Fruit fly (Drosophila melanogaster) whole organism, embryonic: ENCODE data around the gene CG5969.

ENCODE experiments used
- Ada2b ChIP-seq: fragments of 200-800 bp; sonication (Bioruptor generic); IDR thresholded peaks from 2 replicates; pipeline ENCODE4 v1.3.6; 2022; ENCODE audit warnings: missing biosample characterization, missing genetic modification characterization
- Bgb ChIP-seq: fragments of 200-800 bp; sonication (Bioruptor generic); IDR thresholded peaks from 2 replicates; pipeline ENCODE4 v1.3.6; 2022; ENCODE audit warnings: missing biosample characterization, missing genetic modification characterization; ENCODE audit not compliant: partially characterized antibody
- CG10366 ChIP-seq: fragments of 200-800 bp; sonication (Bioruptor generic); IDR thresholded peaks from 2 replicates; pipeline ENCODE4 v1.3.6; 2022; ENCODE audit warnings: missing biosample characterization, missing genetic modification characterization
- CG10565 ChIP-seq: fragments of 200-800 bp; sonication (Bioruptor generic); optimal IDR thresholded peaks from 3 replicates; lab custom pipeline; 2016; ENCODE audit warnings: missing biosample characterization, mild to moderate bottlenecking, missing genetic modification characterization
- CG11085 ChIP-seq: fragments of 200-800 bp; sonication (Bioruptor generic); IDR thresholded peaks from 2 replicates; pipeline ENCODE4 v1.3.6; 2022; ENCODE audit warnings: missing biosample characterization, missing genetic modification characterization
- CG11456 ChIP-seq: fragments of 200-800 bp; sonication (Bioruptor generic); IDR thresholded peaks from 3 replicates; pipeline ENCODE4 v1.3.6; 2022; ENCODE audit warnings: missing biosample characterization, missing genetic modification characterization
- CG12155 ChIP-seq: fragments of 200-800 bp; sonication (Bioruptor generic); optimal IDR thresholded peaks from 3 replicates; lab custom pipeline; 2016; ENCODE audit warnings: missing biosample characterization, missing genetic modification characterization
- CG12659 ChIP-seq: fragments of 200-800 bp; sonication (Bioruptor generic); optimal IDR thresholded peaks from 3 replicates; lab custom pipeline; 2017; ENCODE audit warnings: mild to moderate bottlenecking, missing biosample characterization, missing genetic modification reagents, missing genetic modification characterization
- CG13775 ChIP-seq: fragments of 200-800 bp; sonication (Bioruptor generic); optimal IDR thresholded peaks from 3 replicates; lab custom pipeline; 2017; ENCODE audit warnings: missing biosample characterization, mild to moderate bottlenecking, missing genetic modification characterization
- CG13894 ChIP-seq: fragments of 200-800 bp; sonication (Bioruptor generic); optimal IDR thresholded peaks from 3 replicates; lab custom pipeline; 2018; ENCODE audit warnings: missing biosample characterization, mild to moderate bottlenecking, missing genetic modification characterization, moderate library complexity
- CG14441 ChIP-seq: fragments of 200-800 bp; sonication (Bioruptor generic); IDR thresholded peaks from 2 replicates; pipeline ENCODE4 v1.3.6; 2022; ENCODE audit warnings: missing biosample characterization, missing genetic modification characterization
- CG14965 ChIP-seq: fragments of 200-800 bp; sonication (Bioruptor generic); optimal IDR thresholded peaks from 2 replicates; lab custom pipeline; 2016; ENCODE audit warnings: missing biosample characterization, missing genetic modification characterization, borderline replicate concordance
- CG17912 ChIP-seq: fragments of 200-800 bp; sonication (Bioruptor generic); optimal IDR thresholded peaks from 2 replicates; lab custom pipeline; 2018; ENCODE audit warnings: missing biosample characterization, mild to moderate bottlenecking, missing genetic modification characterization
- CG18764 ChIP-seq: fragments of 200-800 bp; sonication (Bioruptor generic); optimal IDR thresholded peaks from 3 replicates; lab custom pipeline; 2016; ENCODE audit warnings: missing biosample characterization, missing genetic modification characterization
- CG30020 ChIP-seq: fragments of 200-800 bp; optimal IDR thresholded peaks from 2 replicates; lab custom pipeline; 2019; ENCODE audit warnings: missing biosample characterization, mild to moderate bottlenecking, missing genetic modification characterization, moderate library complexity
- CG30403 ChIP-seq: fragments of 200-800 bp; sonication (Bioruptor generic); optimal IDR thresholded peaks from 3 replicates; lab custom pipeline; 2016; ENCODE audit warnings: missing biosample characterization, missing genetic modification characterization
- CG32532 ChIP-seq: fragments of 200-800 bp; sonication (Bioruptor generic); IDR thresholded peaks from 2 replicates; pipeline ENCODE4 v1.3.6; 2022; ENCODE audit warnings: missing biosample characterization, missing genetic modification characterization
- CG34422 ChIP-seq: fragments of 200-800 bp; sonication (Bioruptor generic); IDR thresholded peaks from 3 replicates; pipeline ENCODE4 v1.3.6; 2022; ENCODE audit warnings: missing biosample characterization, missing genetic modification characterization
- CG42726 ChIP-seq: fragments of 200-800 bp; sonication (Bioruptor generic); IDR thresholded peaks from 2 replicates; pipeline ENCODE4 v1.3.6; 2022; ENCODE audit warnings: missing biosample characterization, missing genetic modification characterization; ENCODE audit not compliant: partially characterized antibody
- CG4730 ChIP-seq: fragments of 200-800 bp; sonication (Bioruptor generic); IDR thresholded peaks from 2 replicates; pipeline ENCODE4 v1.3.6; 2022; ENCODE audit warnings: missing biosample characterization, missing genetic modification characterization
- CG5180 ChIP-seq: fragments of 200-800 bp; sonication (Bioruptor generic); optimal IDR thresholded peaks from 3 replicates; lab custom pipeline; 2017; ENCODE audit warnings: missing biosample characterization, missing genetic modification characterization, mild to moderate bottlenecking, moderate library complexity, missing genetic modification reagents
- CG6272 ChIP-seq: fragments of 200-800 bp; sonication (Bioruptor generic); IDR thresholded peaks from 2 replicates; pipeline ENCODE4 v1.3.6; 2022; ENCODE audit warnings: missing biosample characterization, missing genetic modification characterization
- CG7786 ChIP-seq: fragments of 200-800 bp; sonication (Bioruptor generic); optimal IDR thresholded peaks from 2 replicates; lab custom pipeline; 2016; ENCODE audit warnings: missing biosample characterization, missing genetic modification characterization
- CG8359 ChIP-seq: fragments of 200-800 bp; sonication (Bioruptor generic); optimal IDR thresholded peaks from 2 replicates; lab custom pipeline; 2017; ENCODE audit warnings: missing biosample characterization, mild to moderate bottlenecking, missing genetic modification characterization, borderline replicate concordance
- CG8765 ChIP-seq: fragments of 200-800 bp; sonication (Bioruptor generic); IDR thresholded peaks from 2 replicates; pipeline ENCODE4 v1.3.6; 2022; ENCODE audit warnings: missing biosample characterization, missing genetic modification characterization
- CrebB ChIP-seq: fragments of 200-800 bp; sonication (Bioruptor generic); optimal IDR thresholded peaks from 3 replicates; lab custom pipeline; 2018; ENCODE audit warnings: missing biosample characterization, mild to moderate bottlenecking, missing genetic modification characterization
- Dip2 ChIP-seq: fragments of 200-800 bp; sonication (Bioruptor generic); IDR thresholded peaks from 2 replicates; pipeline ENCODE4 v1.3.6; 2022; ENCODE audit warnings: missing biosample characterization, missing genetic modification characterization
- H2.0 ChIP-seq: fragments of 200-800 bp; sonication (Bioruptor generic); IDR thresholded peaks from 2 replicates; pipeline ENCODE4 v1.3.6; 2022; ENCODE audit warnings: missing biosample characterization, missing genetic modification characterization
- HLH4C ChIP-seq: fragments of 200-800 bp; sonication (Bioruptor generic); IDR thresholded peaks from 3 replicates; pipeline ENCODE4 v1.3.6; 2022; ENCODE audit warnings: missing biosample characterization, missing genetic modification characterization; ENCODE audit not compliant: partially characterized antibody
- HLH54F ChIP-seq: fragments of 200-800 bp; sonication (Bioruptor generic); optimal IDR thresholded peaks from 3 replicates; lab custom pipeline; 2016; ENCODE audit warnings: missing biosample characterization, missing genetic modification characterization
- Mad ChIP-seq: fragments of 200-800 bp; sonication (Bioruptor generic); optimal IDR thresholded peaks from 2 replicates; lab custom pipeline; 2016; ENCODE audit warnings: missing biosample characterization, missing genetic modification characterization
- ara ChIP-seq: fragments of 200-800 bp; sonication (Bioruptor generic); IDR thresholded peaks from 2 replicates; pipeline ENCODE4 v1.3.6; 2022; ENCODE audit warnings: missing biosample characterization, missing genetic modification characterization
- az2 ChIP-seq: fragments of 200-800 bp; sonication (Bioruptor generic); optimal IDR thresholded peaks from 3 replicates; lab custom pipeline; 2016; ENCODE audit warnings: missing biosample characterization, missing genetic modification characterization
- bigmax ChIP-seq: fragments of 200-800 bp; sonication (Bioruptor generic); optimal IDR thresholded peaks from 2 replicates; lab custom pipeline; 2018; ENCODE audit warnings: missing biosample characterization, mild to moderate bottlenecking, missing genetic modification characterization
- bsh ChIP-seq, 2 experiments: fragments of 200-800 bp; sonication (Bioruptor generic); optimal IDR thresholded peaks; 2 replicates each; lab custom pipeline; 2017 to 2018; ENCODE audit warnings: mild to moderate bottlenecking in 2 of 2, missing biosample characterization in 2 of 2, missing genetic modification characterization in 2 of 2, moderate library complexity in 1 of 2
- ci ChIP-seq: fragments of 200-800 bp; sonication (Bioruptor generic); IDR thresholded peaks from 3 replicates; pipeline ENCODE4 v1.3.6; 2022; ENCODE audit warnings: missing biosample characterization, missing genetic modification characterization
- disco-r ChIP-seq: fragments of 200-800 bp; sonication (Bioruptor generic); optimal IDR thresholded peaks from 2 replicates; lab custom pipeline; 2016; ENCODE audit warnings: missing biosample characterization, missing genetic modification characterization
- dm ChIP-seq: fragments of 200-800 bp; sonication (Bioruptor generic); optimal IDR thresholded peaks from 3 replicates; lab custom pipeline; 2016; ENCODE audit warnings: missing biosample characterization, missing genetic modification characterization
- gcm ChIP-seq: fragments of 200-800 bp; sonication (Bioruptor generic); optimal IDR thresholded peaks from 2 replicates; lab custom pipeline; 2019; ENCODE audit warnings: missing biosample characterization, mild to moderate bottlenecking, missing genetic modification characterization, moderate library complexity
- grn ChIP-seq: fragments of 200-800 bp; sonication (Bioruptor generic); optimal IDR thresholded peaks from 3 replicates; lab custom pipeline; 2017; ENCODE audit warnings: missing biosample characterization, missing genetic modification characterization
- gro ChIP-seq: fragments of 200-800 bp; sonication (Bioruptor generic); optimal IDR thresholded peaks from 2 replicates; lab custom pipeline; 2016; ENCODE audit warnings: missing biosample characterization, missing genetic modification characterization
- gsb-n ChIP-seq: fragments of 200-800 bp; sonication (Bioruptor generic); optimal IDR thresholded peaks from 3 replicates; lab custom pipeline; 2018; ENCODE audit warnings: missing biosample characterization, mild to moderate bottlenecking, missing genetic modification characterization
- nmo ChIP-seq: fragments of 200-800 bp; sonication (Bioruptor generic); optimal IDR thresholded peaks from 2 replicates; lab custom pipeline; 2018; ENCODE audit warnings: missing biosample characterization, mild to moderate bottlenecking, missing genetic modification characterization, moderate library complexity
- otp ChIP-seq: fragments of 200-800 bp; sonication (Bioruptor generic); IDR thresholded peaks from 3 replicates; pipeline ENCODE4, ENCODE4 v1.3.6; 2022; ENCODE audit warnings: missing biosample characterization, missing genetic modification characterization
- pzg ChIP-seq: fragments of 200-800 bp; sonication (Bioruptor generic); optimal IDR thresholded peaks from 3 replicates; lab custom pipeline; 2018; ENCODE audit warnings: missing biosample characterization, mild to moderate bottlenecking, missing genetic modification characterization, moderate library complexity
- salm ChIP-seq: fragments of 200-800 bp; sonication (Bioruptor generic); optimal IDR thresholded peaks from 2 replicates; lab custom pipeline; 2018; ENCODE audit warnings: missing biosample characterization, mild to moderate bottlenecking, missing genetic modification characterization
- sens-2 ChIP-seq: fragments of 200-800 bp; sonication (Bioruptor generic); IDR thresholded peaks from 2 replicates; pipeline ENCODE4 v1.3.6; 2022; ENCODE audit warnings: missing biosample characterization, missing genetic modification characterization
- sisA ChIP-seq: fragments of 200-800 bp; sonication (Bioruptor generic); IDR thresholded peaks from 2 replicates; pipeline ENCODE4 v1.3.6; 2022; ENCODE audit warnings: missing biosample characterization, missing genetic modification characterization
- slp2 ChIP-seq: fragments of 200-800 bp; sonication (Bioruptor generic); optimal IDR thresholded peaks from 2 replicates; lab custom pipeline; 2016; ENCODE audit warnings: missing biosample characterization, missing genetic modification characterization
- twi ChIP-seq: fragments of 200-800 bp; optimal IDR thresholded peaks from 2 replicates; lab custom pipeline; 2019; ENCODE audit warnings: missing biosample characterization, mild to moderate bottlenecking, missing genetic modification characterization, moderate library complexity

The CG5969 gene

dm6 chr3L:20516519-20517178 is 43.1 kb downstream of the CG5969 start (continued):
- TF ChIP-seq gro = no peak
- TF ChIP-seq H2.0 (GFP tag; lab: Robert Waterston, UW) = peak; percentile 29; the same call in 1 of the 2 replicates
- no peak for TF ChIP-seq Mad (GFP tag; lab: Kevin White, UChicago)
- no peak; the same call in 1 of the 2 replicates for TF ChIP-seq CG32532 (GFP tag; lab: Robert Waterston, UW)
- TF ChIP-seq CG12659 (GFP tag; lab: Kevin White, UChicago) = peak; percentile 37
- TF ChIP-seq sisA (GFP tag; lab: Robert Waterston, UW) = peak; percentile 38; the same call in 1 of the 2 replicates
- TF ChIP-seq disco-r (GFP tag; lab: Kevin White, UChicago) = no peak
- peak; percentile 10 for TF ChIP-seq CG30020 (tag; lab: Kevin White, UChicago)
- no peak for TF ChIP-seq CG6272 (GFP tag; lab: Robert Waterston, UW)
- TF ChIP-seq CG12155 (GFP tag; lab: Kevin White, UChicago) = peak; percentile 39
- no peak for TF ChIP-seq CG8765 (GFP tag; lab: Robert Waterston, UW)
- no peak for TF ChIP-seq CG14965 (GFP tag; lab: Kevin White, UChicago)
- TF ChIP-seq HLH4C (GFP tag; lab: Robert Waterston, UW) = peak; percentile 50; the same call in 2 of the 3 replicates
- TF ChIP-seq sens-2 = no peak
- peak; percentile 47 for TF ChIP-seq CG30403 (GFP tag; lab: Kevin White, UChicago)
- no peak for TF ChIP-seq ara
- TF ChIP-seq az2 (GFP tag; lab: Kevin White, UChicago) = peak; percentile 3
- TF ChIP-seq otp = no peak
- peak in 1 of 2 experiments; percentile 69 for TF ChIP-seq bsh (GFP tag; optimal IDR thresholded peaks at IDR 0.05; lab: Kevin White, UChicago)
- peak; percentile 31 for TF ChIP-seq gcm (GFP tag; lab: Kevin White, UChicago)
- TF ChIP-seq CG13775 (GFP tag; lab: Kevin White, UChicago) = no peak
- no peak for TF ChIP-seq CG13894 (tag; lab: Kevin White, UChicago)
- no peak for TF ChIP-seq CG10565 (GFP tag; lab: Kevin White, UChicago)
- TF ChIP-seq CG18764 (GFP tag; lab: Kevin White, UChicago) = peak; percentile 9
- TF ChIP-seq pzg = no peak
- no peak for TF ChIP-seq slp2 (GFP tag; lab: Kevin White, UChicago)
- no peak for TF ChIP-seq dm (GFP tag; lab: Kevin White, UChicago)
- TF ChIP-seq Ada2b = no peak
- peak; percentile 73; the same call in 2 of the 3 replicates for TF ChIP-seq ci (GFP tag; lab: Robert Waterston, UW)
- peak; percentile 68 for TF ChIP-seq Bgb (GFP tag; lab: Robert Waterston, UW)
- TF ChIP-seq HLH54F (GFP tag; lab: Kevin White, UChicago) = no peak
- TF ChIP-seq CG34422 (GFP tag; lab: Robert Waterston, UW) = no peak
- TF ChIP-seq CG14441 (GFP tag; lab: Robert Waterston, UW) = peak; percentile 49; the same call in 1 of the 2 replicates
- TF ChIP-seq twi (tag; lab: Kevin White, UChicago) = peak; percentile 83
- peak; percentile 23 for TF ChIP-seq salm (tag; lab: Kevin White, UChicago)
- no peak for TF ChIP-seq CG11456 (GFP tag; lab: Robert Waterston, UW)
- TF ChIP-seq bigmax = no peak
- peak; percentile 51 for TF ChIP-seq CG4730
- peak; percentile 33 for TF ChIP-seq CG10366 (GFP tag; lab: Robert Waterston, UW)
- no peak for TF ChIP-seq CG7786 (GFP tag; lab: Kevin White, UChicago)
- TF ChIP-seq nmo (GFP tag; lab: Kevin White, UChicago) = peak; percentile 49
- TF ChIP-seq CG8359 (GFP tag; lab: Kevin White, UChicago) = peak; percentile 38
- no peak for TF ChIP-seq CG5180 (GFP tag; lab: Kevin White, UChicago)
- TF ChIP-seq gsb-n (tag; lab: Kevin White, UChicago) = peak; percentile 38
- TF ChIP-seq Dip2 (GFP tag; lab: Robert Waterston, UW) = no peak
- TF ChIP-seq CG11085 (GFP tag; lab: Robert Waterston, UW) = no peak
- TF ChIP-seq CG17912 (GFP tag; lab: Kevin White, UChicago) = peak; percentile 38
- peak; percentile 36 for TF ChIP-seq CrebB (tag; lab: Kevin White, UChicago)
- 0 out of 2 replicates have a peak, but pooled peaks have one; percentile 22 for TF ChIP-seq CG42726
- TF ChIP-seq grn (GFP tag; lab: Kevin White, UChicago) = peak; percentile 69
